Worm (Caenorhabditis elegans) whole organism, L3 larva: ENCODE data around the gene B0035.13.

ENCODE experiments used
- ceh-82 ChIP-seq: fragments of 150-350 bp; optimal IDR thresholded peaks from 2 replicates; lab custom pipeline; 2014; ENCODE audit warnings: missing biosample characterization, missing genetic modification characterization
- lin-39 ChIP-seq: fragments of 150-350 bp; optimal IDR thresholded peaks from 2 replicates; lab custom pipeline; 2018; ENCODE audit warnings: missing biosample characterization, missing genetic modification reagents, missing genetic modification characterization
- nhr-25 ChIP-seq: sonication (generic microtip); optimal IDR thresholded peaks from 2 replicates; lab custom pipeline; 2017; ENCODE audit warnings: missing biosample characterization, missing genetic modification characterization
- nhr-77 ChIP-seq: fragments of 150-350 bp; optimal IDR thresholded peaks from 2 replicates; lab custom pipeline; 2014; ENCODE audit warnings: missing biosample characterization, missing genetic modification characterization
- ztf-11 ChIP-seq: fragments of 150-350 bp; optimal IDR thresholded peaks from 2 replicates; lab custom pipeline; 2014; ENCODE audit warnings: missing biosample characterization, missing genetic modification characterization

- TF ChIP-seq ceh-82 (tag; lab: Kevin White, UChicago) (no peak), nhr-25 (tag; lab: Kevin White, UChicago) (no peak), ztf-11 (no peak), lin-39 (tag; lab: Kevin White, UChicago) (no peak), nhr-77 (no peak)
These were observed 5.0 kb upstream of the B0035.13 start for ce11 chrIV:11311484-11311883.
